Fruit fly (Drosophila melanogaster): ENCODE measurements around the gene CG12637.

CG12637 gene

dm6 chrX:10628874-10629273 is 44.4 kb downstream of the CG12637 start (continued):
- TF ChIP-seq rib (GFP tag; IDR thresholded peaks at IDR 0.05) (no peak), CG31365 (tag; optimal IDR thresholded peaks at IDR 0.05) (no peak), ap (GFP tag; IDR thresholded peaks at IDR 0.05) (no peak), corto (GFP tag; optimal IDR thresholded peaks at IDR 0.05) (no peak), CG33557 (GFP tag; optimal IDR thresholded peaks at IDR 0.05) (no peak), CG6272 (GFP tag; IDR thresholded peaks at IDR 0.05) (no peak), Dp (GFP tag; optimal IDR thresholded peaks at IDR 0.05) (no peak), CG7357 (GFP tag; IDR thresholded peaks at IDR 0.05) (no peak), CG12391 (tag; optimal IDR thresholded peaks at IDR 0.05) (peak; percentile 62), Elba2 (GFP tag; optimal IDR thresholded peaks at IDR 0.05) (no peak), CG16779 (GFP tag; IDR thresholded peaks at IDR 0.05) (no peak), CG10431 (GFP tag; optimal IDR thresholded peaks at IDR 0.05) (no peak), lbe (GFP tag; optimal IDR thresholded peaks at IDR 0.05) (no peak), oc (tag; optimal IDR thresholded peaks at IDR 0.05) (no peak), abd-A (tag; optimal IDR thresholded peaks at IDR 0.05) (no peak), BEAF-32 (GFP tag; optimal IDR thresholded peaks at IDR 0.05) (no peak), da (GFP tag; optimal IDR thresholded peaks at IDR 0.05) (no peak), hb (GFP tag; IDR thresholded peaks at IDR 0.05; ENCODE audit: partially characterized antibody) (0 out of 3 replicates have a peak, but pooled peaks have one; percentile 12), z (GFP tag; IDR thresholded peaks at IDR 0.05) (no peak), E2f1 (GFP tag; IDR thresholded peaks at IDR 0.05) (peak; percentile 18; the same call in 1 of the 2 replicates), lmd (GFP tag; IDR thresholded peaks at IDR 0.05) (peak; percentile 27; the same call in 1 of the 2 replicates), CG6254 (GFP tag; optimal IDR thresholded peaks at IDR 0.05) (peak; percentile 2), lov (optimal IDR thresholded peaks at IDR 0.05) (no peak), lov (GFP tag; IDR thresholded peaks at IDR 0.05) (no peak), CG12299 (tag; optimal IDR thresholded peaks at IDR 0.05) (no peak), Oli (tag; optimal IDR thresholded peaks at IDR 0.05) (peak; percentile 53), CG43689 (GFP tag; IDR thresholded peaks at IDR 0.05) (no peak), Camta (GFP tag; optimal IDR thresholded peaks at IDR 0.05) (peak; percentile 10), CG1792 (GFP tag; optimal IDR thresholded peaks at IDR 0.05) (no peak), Bgb (GFP tag; IDR thresholded peaks at IDR 0.05; ENCODE audit: partially characterized antibody) (no peak), sim (GFP tag; IDR thresholded peaks at IDR 0.05) (no peak), run (tag; optimal IDR thresholded peaks at IDR 0.05) (no peak), klu (GFP tag; IDR thresholded peaks at IDR 0.05) (no peak), ara (GFP tag; IDR thresholded peaks at IDR 0.05) (no peak), dimm (GFP tag; IDR thresholded peaks at IDR 0.05) (no peak), CG8924 (tag; optimal IDR thresholded peaks at IDR 0.05) (peak; percentile 47), CG12744 (GFP tag; optimal IDR thresholded peaks at IDR 0.05) (no peak), sob (GFP tag; IDR thresholded peaks at IDR 0.05) (no peak), CG1529 (GFP tag; optimal IDR thresholded peaks at IDR 0.05) (no peak), CG5245 (GFP tag; optimal IDR thresholded peaks at IDR 0.05) (no peak), CG3163 (GFP tag; optimal IDR thresholded peaks at IDR 0.05) (no peak), CG17361 (GFP tag; IDR thresholded peaks at IDR 0.05) (peak; percentile 77), CG10543 (GFP tag; optimal IDR thresholded peaks at IDR 0.05) (no peak), kni (GFP tag; optimal IDR thresholded peaks at IDR 0.05) (no peak), CG32532 (GFP tag; IDR thresholded peaks at IDR 0.05) (no peak), Atf6 (GFP tag; IDR thresholded peaks at IDR 0.05) (0 out of 2 replicates have a peak, but pooled peaks have one; percentile 13), tll (GFP tag; optimal IDR thresholded peaks at IDR 0.05) (no peak), CG10274 (GFP tag; optimal IDR thresholded peaks at IDR 0.05) (no peak), CG30403 (GFP tag; optimal IDR thresholded peaks at IDR 0.05) (peak; percentile 66), jumu (GFP tag; optimal IDR thresholded peaks at IDR 0.05) (no peak), ato (GFP tag; IDR thresholded peaks at IDR 0.05; ENCODE audit: partially characterized antibody) (no peak)
